Worm (Caenorhabditis elegans) whole organism, L3 larva: ENCODE measurements around the gene F20D6.1.

ENCODE experiments used
- aly-2 ChIP-seq: fragments of 150-350 bp; optimal IDR thresholded peaks from 2 replicates; lab custom pipeline; 2014; ENCODE audit warnings: missing biosample characterization, missing genetic modification characterization
- ama-1 ChIP-seq: fragments of 150-350 bp; optimal IDR thresholded peaks from 2 replicates; lab custom pipeline; 2018
- ceh-16 ChIP-seq: sonication (generic microtip); optimal IDR thresholded peaks from 2 replicates; lab custom pipeline; 2017; ENCODE audit warnings: missing biosample characterization, missing genetic modification characterization
- ceh-82 ChIP-seq: fragments of 150-350 bp; optimal IDR thresholded peaks from 2 replicates; lab custom pipeline; 2014; ENCODE audit warnings: missing biosample characterization, missing genetic modification characterization
- egl-5 ChIP-seq: fragments of 150-350 bp; optimal IDR thresholded peaks from 2 replicates; lab custom pipeline; 2017; ENCODE audit warnings: missing biosample characterization, missing genetic modification reagents, missing genetic modification characterization, inconsistent platforms
- elt-1 ChIP-seq: fragments of 150-350 bp; optimal IDR thresholded peaks from 2 replicates; lab custom pipeline; 2014; ENCODE audit warnings: missing biosample characterization, missing genetic modification characterization
- elt-2 ChIP-seq: sonication (generic microtip); optimal IDR thresholded peaks from 2 replicates; lab custom pipeline; 2016; ENCODE audit warnings: missing genetic modification reagents, mild to moderate bottlenecking, missing genetic modification characterization, missing compliant biosample characterization
- elt-3 ChIP-seq, 3 experiments: fragments of 150-350 bp in 1 of 3; sonication (generic microtip) in 2 of 3; optimal IDR thresholded peaks; 2 replicates in 2 of 3; 4 replicates in 1 of 3; lab custom pipeline; 2014 to 2017; ENCODE audit warnings: missing biosample characterization in 3 of 3, missing genetic modification characterization in 3 of 3
- eor-1 ChIP-seq, 2 experiments: fragments of 150-350 bp; optimal IDR thresholded peaks; 2 replicates each; lab custom pipeline; 2014 to 2018; ENCODE audit warnings: missing biosample characterization in 2 of 2, missing genetic modification characterization in 2 of 2
- fkh-10 ChIP-seq: sonication (generic microtip); optimal IDR thresholded peaks from 2 replicates; lab custom pipeline; 2017; ENCODE audit warnings: missing biosample characterization, missing genetic modification reagents, missing genetic modification characterization
- fkh-2 ChIP-seq: fragments of 150-350 bp; optimal IDR thresholded peaks from 2 replicates; lab custom pipeline; 2014; ENCODE audit warnings: missing biosample characterization, missing genetic modification reagents, missing genetic modification characterization
- fos-1 ChIP-seq: fragments of 150-350 bp; optimal IDR thresholded peaks from 2 replicates; lab custom pipeline; 2014; ENCODE audit warnings: missing biosample characterization, missing genetic modification characterization
- hmg-11 ChIP-seq: sonication (generic microtip); optimal IDR thresholded peaks from 2 replicates; lab custom pipeline; 2016; ENCODE audit warnings: missing genetic modification characterization, missing compliant biosample characterization
- lin-15B ChIP-seq: fragments of 150-350 bp; optimal IDR thresholded peaks from 2 replicates; lab custom pipeline; 2014; ENCODE audit warnings: missing biosample characterization, missing genetic modification characterization
- lsy-12 ChIP-seq: sonication (generic microtip); optimal IDR thresholded peaks from 2 replicates; lab custom pipeline; 2016; ENCODE audit warnings: mild to moderate bottlenecking, missing genetic modification characterization, missing compliant biosample characterization
- mdl-1 ChIP-seq: fragments of 150-350 bp; optimal IDR thresholded peaks from 2 replicates; lab custom pipeline; 2014; ENCODE audit warnings: missing biosample characterization, missing genetic modification characterization
- mml-1 ChIP-seq: fragments of 150-350 bp; sonication (generic microtip); optimal IDR thresholded peaks from 3 replicates; lab custom pipeline; 2014; ENCODE audit warnings: missing biosample characterization, missing genetic modification characterization
- nfya-1 ChIP-seq: sonication (generic microtip); optimal IDR thresholded peaks from 2 replicates; lab custom pipeline; 2017; ENCODE audit warnings: missing genetic modification characterization, mild to moderate bottlenecking, missing compliant biosample characterization, antibody characterized with exemption, moderate library complexity; ENCODE audit not compliant: insufficient read depth
- nhr-12 ChIP-seq: fragments of 150-350 bp; optimal IDR thresholded peaks from 2 replicates; lab custom pipeline; 2014; ENCODE audit warnings: missing biosample characterization, missing genetic modification characterization
- nhr-23 ChIP-seq: fragments of 150-350 bp; optimal IDR thresholded peaks from 2 replicates; lab custom pipeline; 2014; ENCODE audit warnings: missing biosample characterization, missing genetic modification reagents, missing genetic modification characterization
- nhr-25 ChIP-seq: sonication (generic microtip); optimal IDR thresholded peaks from 2 replicates; lab custom pipeline; 2017; ENCODE audit warnings: missing biosample characterization, missing genetic modification characterization
- nhr-28 ChIP-seq: fragments of 150-350 bp; optimal IDR thresholded peaks from 2 replicates; lab custom pipeline; 2014; ENCODE audit warnings: missing biosample characterization, missing genetic modification characterization
- nhr-43 ChIP-seq: sonication (generic microtip); optimal IDR thresholded peaks from 2 replicates; lab custom pipeline; 2016; ENCODE audit warnings: mild to moderate bottlenecking, missing genetic modification characterization, missing compliant biosample characterization; ENCODE audit not compliant: poor library complexity, severe bottlenecking
- nhr-76 ChIP-seq: fragments of 150-350 bp; sonication (generic microtip); optimal IDR thresholded peaks from 5 replicates; lab custom pipeline; 2014; ENCODE audit warnings: missing biosample characterization, missing genetic modification characterization
- nhr-77 ChIP-seq: fragments of 150-350 bp; optimal IDR thresholded peaks from 2 replicates; lab custom pipeline; 2014; ENCODE audit warnings: missing biosample characterization, missing genetic modification characterization
- pha-4 ChIP-seq: fragments of 150-350 bp; optimal IDR thresholded peaks from 2 replicates; lab custom pipeline; 2014; ENCODE audit warnings: missing biosample characterization, missing genetic modification reagents, missing genetic modification characterization
- sea-2 ChIP-seq: fragments of 150-350 bp; sonication (generic microtip); optimal IDR thresholded peaks from 4 replicates; lab custom pipeline; 2014; ENCODE audit warnings: missing biosample characterization, missing genetic modification reagents, missing genetic modification characterization
- snpc-4 ChIP-seq: fragments of 150-350 bp; optimal IDR thresholded peaks from 2 replicates; lab custom pipeline; 2014; ENCODE audit warnings: missing biosample characterization, missing genetic modification characterization
- tbx-2 ChIP-seq: sonication (generic microtip); optimal IDR thresholded peaks from 2 replicates; lab custom pipeline; 2016; ENCODE audit warnings: mild to moderate bottlenecking, missing genetic modification characterization, missing compliant biosample characterization
- unc-39 ChIP-seq: sonication (generic microtip); optimal IDR thresholded peaks from 4 replicates; lab custom pipeline; 2017; ENCODE audit warnings: missing biosample characterization, missing genetic modification characterization
- unc-62 ChIP-seq: fragments of 150-350 bp; sonication (generic microtip); optimal IDR thresholded peaks from 4 replicates; lab custom pipeline; 2014; ENCODE audit warnings: missing biosample characterization, missing genetic modification reagents, missing genetic modification characterization
- zag-1 ChIP-seq: fragments of 150-350 bp; optimal IDR thresholded peaks from 2 replicates; lab custom pipeline; 2014; ENCODE audit warnings: missing biosample characterization, missing genetic modification characterization
- ztf-11 ChIP-seq: fragments of 150-350 bp; optimal IDR thresholded peaks from 2 replicates; lab custom pipeline; 2014; ENCODE audit warnings: missing biosample characterization, missing genetic modification characterization

The F20D6.1 gene

DNA sequence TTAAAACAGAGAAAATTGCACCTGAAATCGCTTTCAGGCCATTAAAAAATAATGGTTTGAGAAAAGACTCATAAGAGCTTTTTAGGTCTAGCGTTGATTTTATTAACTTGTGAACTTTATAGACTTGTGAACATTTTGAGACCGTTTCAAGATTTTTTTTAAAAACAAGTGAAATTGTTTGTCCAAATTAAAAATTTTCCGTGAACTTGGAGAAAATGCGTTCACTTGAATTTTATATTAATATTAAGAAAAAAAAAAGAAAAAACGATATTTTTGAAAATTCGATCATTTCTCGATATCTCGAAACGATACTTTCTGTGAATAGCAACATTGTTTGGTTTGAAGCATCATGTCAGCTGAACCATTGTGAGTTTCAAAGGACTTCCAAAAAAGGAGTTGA lies at the start of gene F20D6.1:
F20D6.1 (plus strand) TSS at position 301 of the 400 bp plus-strand sequence.
- TF ChIP-seq unc-39 (tag; lab: Kevin White, UChicago): no peak
- no peak for TF ChIP-seq eor-1 (tag; optimal IDR thresholded peaks at IDR 0.05; lab: Kevin White, UChicago)
- TF ChIP-seq snpc-4 (tag; lab: Kevin White, UChicago): no peak
- TF ChIP-seq elt-1 (tag; lab: Kevin White, UChicago): no peak
- no peak for TF ChIP-seq fos-1 (tag; lab: Kevin White, UChicago)
- no peak for TF ChIP-seq tbx-2
- TF ChIP-seq nhr-28: no peak
- TF ChIP-seq lin-15B (tag; lab: Kevin White, UChicago): no peak
- TF ChIP-seq mdl-1 (tag; lab: Kevin White, UChicago): no peak
- no peak for TF ChIP-seq ama-1
- no peak for TF ChIP-seq nhr-23 (tag; lab: Kevin White, UChicago)

DNA sequence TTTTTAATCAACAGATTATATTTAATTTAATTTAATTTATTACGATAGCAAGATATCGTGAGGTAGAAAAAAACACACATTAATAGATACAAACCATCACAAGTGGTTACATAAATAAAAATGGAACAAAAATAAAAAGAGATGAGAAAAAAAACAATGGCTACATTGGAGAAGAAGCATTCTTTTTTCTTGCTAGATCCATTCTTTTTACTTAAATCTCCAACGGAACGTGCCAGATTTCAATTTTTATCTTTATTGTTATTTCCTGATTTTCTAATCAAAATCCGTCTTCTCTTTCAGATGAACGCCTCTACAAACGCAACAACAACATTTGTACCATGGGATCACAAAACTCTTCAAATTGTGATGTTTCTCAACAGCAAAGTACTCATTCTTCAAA lies 46.9 kb upstream of the F20D6.1 start, which contains the start of gene D1014.2:
D1014.2 (plus strand) TSS at position 301 of the 400 bp plus-strand sequence.
- TF ChIP-seq aly-2 (tag; lab: Kevin White, UChicago) (no peak), nfya-1 (tag; lab: Kevin White, UChicago) (no peak), nhr-77 (tag; lab: Kevin White, UChicago) (no peak), elt-2 (tag; lab: Kevin White, UChicago) (no peak), lin-15B (tag; lab: Kevin White, UChicago) (no peak), nhr-76 (tag; lab: Kevin White, UChicago) (no peak), pha-4 (tag; lab: Kevin White, UChicago) (no peak), elt-3 (tag; optimal IDR thresholded peaks at IDR 0.05; lab: Kevin White, UChicago) (no peak), ceh-16 (tag; lab: Kevin White, UChicago) (no peak), fkh-10 (no peak), nhr-12 (tag; lab: Kevin White, UChicago) (no peak), ztf-11 (no peak), zag-1 (tag; lab: Kevin White, UChicago) (no peak), unc-39 (tag; lab: Kevin White, UChicago) (no peak)
- TF ChIP-seq, all 47 proteins: peak for 0

DNA sequence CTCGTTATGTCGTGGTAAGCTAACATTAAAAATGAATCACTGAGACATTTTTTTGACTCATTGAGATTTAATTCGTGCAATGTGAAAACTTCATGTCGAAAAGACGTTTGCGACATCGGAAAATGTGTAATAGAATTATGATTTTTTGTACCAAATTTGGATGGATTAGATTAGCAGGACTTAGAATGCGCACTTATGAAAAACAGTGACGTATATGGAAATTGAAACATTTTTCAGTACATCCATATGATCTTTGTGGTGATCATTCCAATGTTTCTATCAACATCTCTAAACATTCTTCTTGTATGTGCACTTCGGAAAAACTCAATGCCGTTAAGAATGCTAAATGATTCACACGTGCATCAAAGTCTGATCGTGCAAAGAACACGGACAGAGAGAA lies 46.0 kb upstream of the F20D6.1 start:
- TF ChIP-seq unc-39 (tag; lab: Kevin White, UChicago): no peak
- no peak for TF ChIP-seq elt-2 (tag; lab: Kevin White, UChicago)
- no peak for TF ChIP-seq sea-2
- TF ChIP-seq unc-62 (GFP tag; lab: Kevin White, UChicago): no peak
- TF ChIP-seq fkh-2 (tag; lab: Kevin White, UChicago): no peak
- no peak for TF ChIP-seq nhr-25 (tag; lab: Kevin White, UChicago)
- TF ChIP-seq hmg-11 (tag; lab: Kevin White, UChicago): no peak
- TF ChIP-seq nfya-1 (tag; lab: Kevin White, UChicago): no peak
- TF ChIP-seq ztf-11: no peak
- TF ChIP-seq nhr-76 (tag; lab: Kevin White, UChicago): no peak
- TF ChIP-seq, all 47 proteins: peak for 0

DNA sequence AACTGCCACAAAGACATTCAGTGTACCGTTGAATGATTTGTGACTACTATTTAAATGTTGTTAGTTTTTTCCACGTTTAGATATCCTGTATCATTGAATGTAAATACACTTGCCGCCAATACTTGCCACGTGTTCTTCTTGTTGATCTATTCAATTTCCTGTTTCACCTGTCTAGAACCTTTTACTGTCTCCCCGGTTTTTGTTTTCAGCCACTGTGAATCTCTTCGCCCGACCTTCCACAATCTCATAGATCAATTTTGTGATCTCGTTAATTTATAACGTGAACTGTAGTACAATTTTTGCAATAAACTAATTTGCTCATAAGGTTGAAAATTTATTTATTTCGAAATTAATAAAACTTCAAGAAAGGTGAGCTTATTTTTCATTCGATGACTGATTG lies 45.2 kb upstream of the F20D6.1 start, which contains the start of gene D1014.13:
D1014.13 (plus strand) TSS at position 301 of the 400 bp plus-strand sequence.
- TF ChIP-seq mml-1 (tag; lab: Kevin White, UChicago) (no peak), egl-5 (tag; lab: Kevin White, UChicago) (no peak), fkh-10 (no peak), nhr-23 (tag; lab: Kevin White, UChicago) (no peak), unc-62 (GFP tag; lab: Kevin White, UChicago) (no peak), nhr-43 (tag; lab: Kevin White, UChicago) (no peak), ztf-11 (no peak)

DNA sequence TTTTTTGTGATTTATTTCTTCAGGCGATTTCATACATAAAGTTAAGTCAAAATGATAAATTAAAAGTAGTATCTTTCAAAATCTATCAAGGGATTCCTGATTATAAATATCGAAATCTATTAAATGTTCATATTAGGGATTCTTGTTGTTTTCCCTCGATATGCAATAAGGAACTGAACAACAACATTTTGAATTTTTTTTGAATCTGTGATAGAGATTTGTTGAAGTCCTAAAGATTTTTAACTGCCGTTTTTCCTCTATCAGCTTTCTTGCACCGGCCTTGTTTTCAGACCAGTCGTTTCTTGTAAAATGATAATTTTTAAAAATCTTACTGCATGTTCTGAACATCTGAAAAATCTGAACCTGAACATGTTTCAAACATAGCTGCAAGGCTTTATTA lies 34.8 kb upstream of the F20D6.1 start:
- no peak for TF ChIP-seq fkh-2 (tag; lab: Kevin White, UChicago)
- TF ChIP-seq mdl-1 (tag; lab: Kevin White, UChicago): no peak
- no peak for TF ChIP-seq nhr-76 (tag; lab: Kevin White, UChicago)
- TF ChIP-seq ceh-82: no peak
- TF ChIP-seq pha-4 (tag; lab: Kevin White, UChicago): no peak
- TF ChIP-seq elt-2 (tag; lab: Kevin White, UChicago): no peak
- no peak for TF ChIP-seq nfya-1 (tag; lab: Kevin White, UChicago)
- TF ChIP-seq lsy-12: no peak
- TF ChIP-seq eor-1 (tag; optimal IDR thresholded peaks at IDR 0.05; lab: Kevin White, UChicago): no peak
